Worm (Caenorhabditis elegans) whole organism, L4 larva: Measurements from ENCODE around the gene math-26.

Experiments
- F26F4.8 ChIP-seq: fragments of 200-800 bp; sonication (Bioruptor generic); conservative IDR thresholded peaks from 2 replicates; pipeline ENCODE4 v1.3.6; 2022; ENCODE audit warnings: missing genetic modification characterization, missing compliant biosample characterization
- ama-1 ChIP-seq: fragments of 150-350 bp; optimal IDR thresholded peaks from 2 replicates; lab custom pipeline; 2014; ENCODE audit warnings: inconsistent platforms, mixed read lengths
- dve-1 ChIP-seq: sonication (generic microtip); optimal IDR thresholded peaks from 2 replicates; lab custom pipeline; 2017; ENCODE audit warnings: antibody characterized with exemption, mild to moderate bottlenecking, missing genetic modification characterization, missing compliant biosample characterization; ENCODE audit not compliant: insufficient read depth
- fkh-10 ChIP-seq: fragments of 150-350 bp; optimal IDR thresholded peaks from 2 replicates; lab custom pipeline; 2014; ENCODE audit warnings: missing biosample characterization, missing genetic modification reagents, missing genetic modification characterization
- lsy-2 ChIP-seq, 2 experiments: fragments of 150-350 bp in 1 of 2; sonication (generic microtip) in 1 of 2; optimal IDR thresholded peaks; 2 replicates each; lab custom pipeline; 2014 to 2017; ENCODE audit warnings: missing biosample characterization in 2 of 2, missing genetic modification characterization in 2 of 2
- nhr-10 ChIP-seq: fragments of 150-350 bp; optimal IDR thresholded peaks from 2 replicates; lab custom pipeline; 2014; ENCODE audit warnings: missing biosample characterization, missing genetic modification characterization
- nhr-11 ChIP-seq: fragments of 150-350 bp; optimal IDR thresholded peaks from 2 replicates; lab custom pipeline; 2014; ENCODE audit warnings: missing biosample characterization, missing genetic modification characterization
- nhr-237 ChIP-seq: sonication (generic microtip); optimal IDR thresholded peaks from 2 replicates; lab custom pipeline; 2017; ENCODE audit warnings: missing biosample characterization, missing genetic modification characterization
- nhr-6 ChIP-seq: fragments of 150-350 bp; optimal IDR thresholded peaks from 2 replicates; lab custom pipeline; 2014; ENCODE audit warnings: missing biosample characterization, missing genetic modification characterization
- nhr-76 ChIP-seq: fragments of 150-350 bp; optimal IDR thresholded peaks from 2 replicates; lab custom pipeline; 2014; ENCODE audit warnings: missing biosample characterization, missing genetic modification characterization
- spr-1 ChIP-seq: sonication (generic microtip); optimal IDR thresholded peaks from 2 replicates; lab custom pipeline; 2016; ENCODE audit warnings: mild to moderate bottlenecking, missing genetic modification characterization, missing compliant biosample characterization

- no peak for TF ChIP-seq nhr-76 (tag; lab: Kevin White, UChicago)
- TF ChIP-seq dve-1 = no peak
- no peak for TF ChIP-seq F26F4.8 (GFP tag; lab: Robert Waterston, UW)
- TF ChIP-seq nhr-237 (tag; lab: Kevin White, UChicago) = no peak
- TF ChIP-seq nhr-11 (tag; lab: Kevin White, UChicago) = no peak
- no peak for TF ChIP-seq ama-1
- no peak for TF ChIP-seq nhr-6 (tag; lab: Kevin White, UChicago)
- no peak for TF ChIP-seq lsy-2 (tag; optimal IDR thresholded peaks at IDR 0.05; lab: Kevin White, UChicago)
- TF ChIP-seq nhr-10 (tag; lab: Kevin White, UChicago) = no peak
- TF ChIP-seq fkh-10 = no peak
- TF ChIP-seq spr-1 = no peak
These were observed 36.8 kb downstream of the math-26 start, which contains the start of gene C08F1.8 for ce11 chrII:1808217-1808616.
